Worm (Caenorhabditis elegans): ENCODE measurements around the gene C23G10.10.

The C23G10.10 gene

ce11 chrIII:6166634-6167033, 47.2 kb downstream of the C23G10.10 start:
- no peak for TF ChIP-seq nfya-1 (tag; optimal IDR thresholded peaks at IDR 0.05; ENCODE audit: insufficient read depth)
- no peak for TF ChIP-seq jun-1 (tag; optimal IDR thresholded peaks at IDR 0.05)
- TF ChIP-seq ztf-11 (tag; optimal IDR thresholded peaks at IDR 0.05), result no peak
- no peak for TF ChIP-seq fos-1 (tag; optimal IDR thresholded peaks at IDR 0.05)
- no peak for TF ChIP-seq nhr-237 (tag; optimal IDR thresholded peaks at IDR 0.05)
- no peak for TF ChIP-seq ZK546.5 (tag; optimal IDR thresholded peaks at IDR 0.05)
- TF ChIP-seq ztf-4 (tag; optimal IDR thresholded peaks at IDR 0.05), result no peak
- TF ChIP-seq elt-1 (tag; optimal IDR thresholded peaks at IDR 0.05), result no peak
- no peak for TF ChIP-seq egl-27 (tag; optimal IDR thresholded peaks at IDR 0.05)
- TF ChIP-seq pqm-1 (tag; optimal IDR thresholded peaks at IDR 0.05), result no peak
- no peak for TF ChIP-seq nhr-12 (tag; optimal IDR thresholded peaks at IDR 0.05)
- no peak for TF ChIP-seq unc-62 (GFP tag; optimal IDR thresholded peaks at IDR 0.05)
- TF ChIP-seq lin-15B (tag; optimal IDR thresholded peaks at IDR 0.05), result no peak
- no peak for TF ChIP-seq sea-2 (GFP tag; optimal IDR thresholded peaks at IDR 0.05)
- no peak for TF ChIP-seq elt-3 (tag; optimal IDR thresholded peaks at IDR 0.05)
- TF ChIP-seq lsy-12 (tag; optimal IDR thresholded peaks at IDR 0.05), result no peak
- TF ChIP-seq fkh-10 (GFP tag; optimal IDR thresholded peaks at IDR 0.05), result no peak
- no peak for TF ChIP-seq ceh-28 (tag; optimal IDR thresholded peaks at IDR 0.05)

ce11 chrIII:6165240-6165639, 48.6 kb downstream of the C23G10.10 start:
- no peak for TF ChIP-seq snpc-4 (tag; optimal IDR thresholded peaks at IDR 0.05)
- peak; percentile 73 for TF ChIP-seq ama-1 (optimal IDR thresholded peaks at IDR 0.05)

ce11 chrIII:6164253-6164971, 49.4 kb downstream of the C23G10.10 start, which contains the start of gene F42A10.9:
Gene F42A10.9 (plus strand): TSS chrIII:6164573.
- TF ChIP-seq hmg-11 (tag; optimal IDR thresholded peaks at IDR 0.05) (no peak), nhr-43 (tag; optimal IDR thresholded peaks at IDR 0.05; ENCODE audit: poor library complexity, severe bottlenecking) (peak; percentile 9), ceh-28 (tag; optimal IDR thresholded peaks at IDR 0.05) (no peak), eor-1 (tag; optimal IDR thresholded peaks at IDR 0.05) (no peak), mdl-1 (tag; optimal IDR thresholded peaks at IDR 0.05) (no peak), mml-1 (tag; optimal IDR thresholded peaks at IDR 0.05) (no peak), fos-1 (tag; optimal IDR thresholded peaks at IDR 0.05) (no peak), tbx-2 (tag; optimal IDR thresholded peaks at IDR 0.05) (no peak), nhr-12 (tag; optimal IDR thresholded peaks at IDR 0.05) (no peak), daf-12 (tag; optimal IDR thresholded peaks at IDR 0.05) (no peak), lin-15B (tag; optimal IDR thresholded peaks at IDR 0.05) (no peak), elt-2 (tag; optimal IDR thresholded peaks at IDR 0.05) (peak; percentile 68), pqm-1 (tag; optimal IDR thresholded peaks at IDR 0.05) (no peak), nhr-25 (tag; optimal IDR thresholded peaks at IDR 0.05) (peak; percentile 20), skn-1 (tag; optimal IDR thresholded peaks at IDR 0.05) (no peak), egl-5 (tag; optimal IDR thresholded peaks at IDR 0.05) (no peak), nhr-237 (tag; optimal IDR thresholded peaks at IDR 0.05) (no peak), nhr-23 (tag; optimal IDR thresholded peaks at IDR 0.05) (no peak), sea-2 (GFP tag; optimal IDR thresholded peaks at IDR 0.05) (no peak), ceh-9 (tag; optimal IDR thresholded peaks at IDR 0.05) (no peak), unc-39 (tag; optimal IDR thresholded peaks at IDR 0.05) (no peak), ztf-11 (tag; optimal IDR thresholded peaks at IDR 0.05) (no peak), ztf-4 (tag; optimal IDR thresholded peaks at IDR 0.05) (peak; percentile 61), ama-1 (optimal IDR thresholded peaks at IDR 0.05) (peak; percentile 88), pha-4 (tag; optimal IDR thresholded peaks at IDR 0.05) (peak; percentile 17), nhr-28 (tag; optimal IDR thresholded peaks at IDR 0.05) (no peak)

DNA sequence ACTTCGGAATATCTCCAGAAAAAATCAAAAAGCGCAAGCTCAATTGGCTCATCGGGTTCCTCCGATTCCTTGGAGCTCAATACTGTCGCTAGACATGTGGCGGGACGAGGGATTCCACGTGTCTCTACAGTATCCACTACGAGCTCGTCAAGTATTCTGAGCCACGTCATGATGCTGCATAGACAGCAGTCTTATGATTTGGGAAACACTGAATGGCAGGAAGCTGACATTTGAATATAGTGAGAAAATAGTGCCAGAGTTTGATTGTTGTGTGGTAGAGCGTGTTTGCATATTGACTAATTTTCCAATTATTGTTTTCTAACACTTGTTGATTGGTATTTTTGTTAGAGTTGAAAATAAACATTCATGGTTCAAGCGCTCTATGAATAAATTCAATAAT, 50.4 kb downstream of the C23G10.10 start:
- no peak for TF ChIP-seq lin-15B (tag; optimal IDR thresholded peaks at IDR 0.05)
- no peak for TF ChIP-seq lin-39 (tag; optimal IDR thresholded peaks at IDR 0.05)
- no peak for TF ChIP-seq nhr-43 (tag; optimal IDR thresholded peaks at IDR 0.05; ENCODE audit: poor library complexity, severe bottlenecking)
- TF ChIP-seq ceh-9 (tag; optimal IDR thresholded peaks at IDR 0.05), result no peak
- no peak for TF ChIP-seq aly-2 (tag; optimal IDR thresholded peaks at IDR 0.05)
- no peak for TF ChIP-seq ZK546.5 (tag; optimal IDR thresholded peaks at IDR 0.05)
- no peak for TF ChIP-seq nhr-76 (tag; optimal IDR thresholded peaks at IDR 0.05)
- TF ChIP-seq daf-12 (tag; optimal IDR thresholded peaks at IDR 0.05), result no peak
- TF ChIP-seq egl-5 (tag; optimal IDR thresholded peaks at IDR 0.05), result no peak

Data from whole organism, L3 larva.